Worm (Caenorhabditis elegans): ENCODE measurements around the gene nex-3.

DNA sequence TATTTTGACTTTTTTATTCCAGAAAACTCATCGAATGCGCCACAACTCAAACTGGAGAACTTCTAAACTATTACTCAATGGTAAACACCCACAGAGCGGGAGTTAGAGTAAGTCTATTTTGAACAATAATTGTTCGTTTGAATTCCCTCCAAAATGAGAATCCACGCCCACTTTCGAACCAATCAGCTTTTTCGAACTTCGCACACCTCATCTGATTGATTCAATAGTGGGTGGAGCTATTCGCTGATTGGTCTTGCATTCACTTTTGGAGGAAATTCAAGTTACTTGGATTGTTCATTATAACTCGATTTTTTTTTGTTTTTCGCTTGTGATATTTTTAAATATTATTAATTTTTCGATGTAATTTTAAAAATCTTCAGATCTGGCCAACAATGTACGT lies 46.0 kb upstream of the nex-3 start:
- TF ChIP-seq nhr-90 (tag; optimal IDR thresholded peaks at IDR 0.05) (no peak), snpc-1.3 (tag; optimal IDR thresholded peaks at IDR 0.05; ENCODE audit: insufficient read depth) (no peak), B0019.2 (GFP tag; conservative IDR thresholded peaks at IDR 0.05) (no peak), snpc-4 (GFP tag; optimal IDR thresholded peaks at IDR 0.05) (no peak), snpc-4 (tag; optimal IDR thresholded peaks at IDR 0.05) (no peak), zfh-2 (GFP tag; conservative IDR thresholded peaks at IDR 0.05) (no peak), F22D6.2 (tag; optimal IDR thresholded peaks at IDR 0.05) (no peak), ets-4 (GFP tag; optimal IDR thresholded peaks at IDR 0.05) (no peak), ztf-26 (tag; optimal IDR thresholded peaks at IDR 0.05) (no peak), athp-1 (tag; optimal IDR thresholded peaks at IDR 0.05) (no peak), ama-1 (optimal IDR thresholded peaks at IDR 0.05) (no peak), ama-1 (GFP tag; optimal IDR thresholded peaks at IDR 0.05) (no peak), K11D2.4 (GFP tag; IDR thresholded peaks at IDR 0.05) (no peak), sdz-38 (tag; optimal IDR thresholded peaks at IDR 0.05) (no peak), nfya-1 (tag; optimal IDR thresholded peaks at IDR 0.05; ENCODE audit: borderline replicate concordance, insufficient read depth) (no peak), unc-62 (GFP tag; optimal IDR thresholded peaks at IDR 0.05) (no peak)
